Worm (Caenorhabditis elegans) whole organism, late embryonic: Measurements from ENCODE around the gene E02H1.5.

Experiments used
- dmd-4 ChIP-seq: sonication (generic microtip); optimal IDR thresholded peaks from 2 replicates; lab custom pipeline; 2016; ENCODE audit warnings: borderline replicate concordance, missing genetic modification characterization, missing compliant biosample characterization
- hlh-13 ChIP-seq: fragments of 200-800 bp; sonication (Bioruptor generic); optimal IDR thresholded peaks from 2 replicates; lab custom pipeline; 2018; ENCODE audit warnings: mild to moderate bottlenecking, missing genetic modification characterization, missing compliant biosample characterization
- hlh-6 ChIP-seq: sonication (generic microtip); optimal IDR thresholded peaks from 2 replicates; lab custom pipeline; 2016; ENCODE audit warnings: missing genotype, missing genetic modification characterization, missing compliant biosample characterization
- mec-3 ChIP-seq: sonication (generic microtip); optimal IDR thresholded peaks from 2 replicates; lab custom pipeline; 2016; ENCODE audit warnings: borderline replicate concordance, missing genetic modification characterization, missing compliant biosample characterization
- pat-9 ChIP-seq: fragments of 200-800 bp; sonication (Bioruptor generic); optimal IDR thresholded peaks from 2 replicates; lab custom pipeline; 2018; ENCODE audit warnings: mild to moderate bottlenecking, missing genetic modification characterization, moderate library complexity, missing compliant biosample characterization
- pha-4 ChIP-seq: fragments of 150-350 bp; optimal IDR thresholded peaks from 2 replicates; lab custom pipeline; 2018; ENCODE audit warnings: missing biosample characterization, missing genetic modification reagents, missing genetic modification characterization

DNA sequence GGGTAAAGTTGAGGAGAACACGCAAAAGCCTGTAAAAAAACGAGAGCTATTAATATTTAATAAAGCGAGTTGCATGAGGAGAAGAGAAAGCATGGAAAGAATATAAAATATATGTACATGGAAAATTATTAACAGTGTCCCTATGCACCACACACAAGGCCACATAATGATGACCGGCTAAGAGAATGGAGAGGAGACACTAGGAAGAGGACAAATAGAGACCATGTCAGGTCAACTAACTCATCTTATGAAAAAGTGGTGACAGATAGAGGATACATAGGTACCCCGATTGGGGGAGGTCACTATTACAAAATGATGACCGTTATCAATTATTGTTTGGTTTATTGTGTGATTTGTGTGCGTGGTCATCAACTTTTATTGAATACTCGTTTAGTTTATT lies 49.4 kb downstream of the E02H1.5 start, which contains the start of gene fzr-1:
- no peak for TF ChIP-seq pat-9 (tag; lab: Kevin White, UChicago)
- no peak for TF ChIP-seq dmd-4 (tag; lab: Kevin White, UChicago)
- TF ChIP-seq hlh-6 (tag; lab: Kevin White, UChicago) = no peak
- no peak for TF ChIP-seq pha-4 (tag; lab: Kevin White, UChicago)
- TF ChIP-seq mec-3 = no peak
- TF ChIP-seq hlh-13 (GFP tag; lab: Kevin White, UChicago) = no peak
